Worm (Caenorhabditis elegans) whole organism, midembryonic: Measurements from ENCODE around the gene ivd-1.

Experiments
- T22C8.4 ChIP-seq: fragments of 200-800 bp; sonication (Bioruptor generic); IDR thresholded peaks from 2 replicates; pipeline ENCODE4 v1.3.6; 2022; ENCODE audit warnings: missing genetic modification characterization, missing compliant biosample characterization
- cog-1 ChIP-seq: sonication (generic microtip); optimal IDR thresholded peaks from 2 replicates; lab custom pipeline; 2016; ENCODE audit warnings: missing genetic modification characterization, missing compliant biosample characterization
- flt-1 ChIP-seq: fragments of 200-800 bp; sonication (Bioruptor generic); IDR thresholded peaks from 2 replicates; pipeline ENCODE4 v1.3.6; 2022; ENCODE audit warnings: missing genetic modification characterization, missing compliant biosample characterization
- klf-2 ChIP-seq: fragments of 200-800 bp; sonication (Bioruptor generic); conservative IDR thresholded peaks from 2 replicates; pipeline ENCODE4 v1.3.6; 2022; ENCODE audit warnings: missing genetic modification reagents, missing genetic modification characterization, missing compliant biosample characterization
- med-1 ChIP-seq: sonication (generic microtip); optimal IDR thresholded peaks from 2 replicates; lab custom pipeline; 2017; ENCODE audit warnings: missing genetic modification characterization, mild to moderate bottlenecking, missing compliant biosample characterization, antibody characterized with exemption, missing genetic modification reagents; ENCODE audit not compliant: insufficient read depth
- ref-1 ChIP-seq: fragments of 200-800 bp; sonication (Bioruptor generic); conservative IDR thresholded peaks from 2 replicates; pipeline ENCODE4 v1.3.6; 2022; ENCODE audit warnings: missing genetic modification reagents, missing genetic modification characterization, missing compliant biosample characterization
- tab-1 ChIP-seq: fragments of 200-800 bp; sonication (Bioruptor generic); IDR thresholded peaks from 2 replicates; pipeline ENCODE4 v1.3.6; 2022; ENCODE audit warnings: missing genetic modification characterization, missing compliant biosample characterization
- ztf-23 ChIP-seq: fragments of 200-800 bp; sonication (Bioruptor generic); IDR thresholded peaks from 2 replicates; pipeline ENCODE4 v1.3.6; 2022; ENCODE audit warnings: missing genetic modification reagents, missing genetic modification characterization, missing compliant biosample characterization
- ztf-29 ChIP-seq: fragments of 200-800 bp; sonication (Bioruptor generic); IDR thresholded peaks from 2 replicates; pipeline ENCODE4 v1.3.6; 2022; ENCODE audit warnings: missing genetic modification reagents, missing genetic modification characterization, missing compliant biosample characterization

ivd-1 gene

ce11 chrIV:5103229-5103894 lies 14.7 kb upstream of the ivd-1 start, which contains the start of gene C02B10.3:
Gene C02B10.3, minus strand, starts transcription at chrIV:5103279.
- no peak for TF ChIP-seq med-1 (GFP tag; lab: Kevin White, UChicago)
- TF ChIP-seq ztf-29 (GFP tag; lab: Robert Waterston, UW), result no peak
- TF ChIP-seq tab-1 (GFP tag; lab: Robert Waterston, UW), result no peak
- TF ChIP-seq ref-1 (GFP tag; lab: Robert Waterston, UW), result no peak
- TF ChIP-seq cog-1 (tag; lab: Kevin White, UChicago), result no peak
- TF ChIP-seq flt-1 (GFP tag; lab: Robert Waterston, UW), result no peak
- TF ChIP-seq T22C8.4, result no peak
- no peak for TF ChIP-seq ztf-23
- TF ChIP-seq klf-2 (GFP tag; lab: Robert Waterston, UW), result no peak

DNA sequence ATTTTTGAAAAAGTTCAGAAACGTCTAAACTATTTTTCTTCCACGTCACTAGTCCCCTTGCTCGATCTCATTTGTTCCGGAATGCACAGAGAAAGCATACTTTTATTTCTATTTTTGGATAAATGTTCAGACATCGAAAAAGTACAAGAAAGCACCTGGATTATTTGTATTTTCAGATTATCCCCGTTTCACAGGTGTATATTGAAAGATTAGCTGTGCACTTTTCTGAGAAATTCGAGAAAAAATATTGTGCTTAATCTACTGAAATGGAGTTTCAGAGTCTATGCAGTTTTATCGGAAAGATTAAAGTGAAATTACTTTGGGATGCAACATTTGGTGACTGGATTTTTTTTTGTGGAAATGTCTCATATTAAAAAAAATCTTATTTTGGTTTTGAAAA lies 13.3 kb upstream of the ivd-1 start:
- TF ChIP-seq med-1 (GFP tag; lab: Kevin White, UChicago) (no peak), ztf-23 (no peak), tab-1 (GFP tag; lab: Robert Waterston, UW) (no peak)

DNA sequence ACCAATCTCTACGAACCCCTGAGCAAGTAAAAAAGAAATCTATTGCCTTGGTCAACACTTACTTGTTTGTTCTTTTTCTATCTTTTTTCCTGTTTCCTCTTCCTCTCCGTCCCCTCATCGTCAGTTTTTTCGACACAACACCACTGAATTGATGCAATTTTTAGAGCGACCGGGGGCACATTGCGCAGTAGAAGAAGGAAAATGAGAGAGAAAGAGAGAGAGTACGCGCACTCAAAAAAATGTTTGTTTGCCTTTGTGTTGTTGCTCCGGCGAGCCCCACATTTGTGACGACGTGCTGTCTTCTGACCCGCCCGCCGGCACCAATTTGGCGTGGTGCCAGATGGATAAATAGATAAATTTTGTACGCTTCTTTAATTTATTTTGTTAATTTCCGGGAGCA lies 11.5 kb upstream of the ivd-1 start:
- TF ChIP-seq T22C8.4 (no peak), klf-2 (GFP tag; lab: Robert Waterston, UW) (no peak), flt-1 (GFP tag; lab: Robert Waterston, UW) (no peak), med-1 (GFP tag; lab: Kevin White, UChicago) (no peak), ref-1 (GFP tag; lab: Robert Waterston, UW) (no peak), ztf-23 (peak; percentile 52; the same call in 1 of the 2 replicates)

DNA sequence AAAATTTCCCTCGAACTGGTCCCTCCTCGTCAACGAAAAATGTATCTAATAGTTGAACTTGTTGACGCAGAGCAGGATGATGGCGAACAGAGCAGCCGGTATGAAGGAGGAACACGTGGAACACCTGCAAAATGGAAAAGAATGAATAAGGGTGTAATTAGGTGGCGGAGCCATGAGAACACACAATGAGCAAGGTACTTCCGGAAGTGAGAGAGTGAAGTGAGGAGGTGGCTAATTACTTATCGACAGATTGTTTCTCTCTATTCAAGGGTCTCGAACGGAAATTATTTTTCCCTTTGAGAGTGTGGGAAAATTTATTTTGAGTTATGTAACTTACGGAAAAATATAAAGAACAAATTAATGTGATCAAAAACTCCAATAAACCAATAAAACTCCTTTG lies 4.8 kb upstream of the ivd-1 start:
- TF ChIP-seq tab-1 (GFP tag; lab: Robert Waterston, UW) (no peak), T22C8.4 (no peak), klf-2 (GFP tag; lab: Robert Waterston, UW) (no peak), ref-1 (GFP tag; lab: Robert Waterston, UW) (no peak), flt-1 (GFP tag; lab: Robert Waterston, UW) (no peak)

DNA sequence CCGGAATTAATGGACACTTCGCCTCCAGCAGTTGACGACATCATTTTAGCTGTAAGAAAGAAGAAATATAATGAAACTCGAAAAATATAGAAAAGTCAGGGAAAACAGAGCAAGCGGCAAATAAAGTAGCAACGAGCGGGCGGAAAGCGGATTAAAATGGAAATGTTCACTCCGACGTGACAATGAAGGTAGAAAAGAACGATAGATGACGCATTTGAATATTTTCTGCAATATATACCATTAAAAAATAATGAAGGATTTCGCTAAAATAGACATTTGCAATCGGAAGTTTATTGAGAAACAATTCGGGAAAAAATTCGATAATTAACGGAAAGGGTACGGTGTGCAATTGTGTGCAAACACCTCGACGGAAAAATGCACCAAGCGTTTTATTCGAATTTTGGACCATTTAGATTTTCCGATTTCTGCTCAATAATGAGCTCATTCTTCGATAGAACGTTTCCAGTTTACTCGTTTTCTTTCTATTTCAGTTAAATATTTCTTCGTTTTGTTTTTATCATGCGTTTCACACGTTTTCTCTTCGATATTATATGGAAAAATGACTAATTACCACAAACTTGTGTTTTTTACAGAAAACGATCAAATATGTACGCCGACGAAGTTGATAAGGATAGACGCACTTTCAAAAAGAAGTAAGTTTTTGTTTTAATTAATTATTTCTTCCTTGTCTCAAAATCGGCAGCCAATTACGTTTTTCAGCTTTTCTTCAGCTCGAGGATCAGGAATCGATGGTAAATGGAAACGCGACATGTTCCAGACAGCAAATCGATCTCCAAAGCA lies 2.5 kb upstream of the ivd-1 start, which contains the start of the genes snpn-1 and C02B10.4:
TSS of gene snpn-1 (minus strand) at position 51 of the 801 bp plus-strand sequence.
TSS of gene C02B10.4 (plus strand) at position 594 of the 801 bp plus-strand sequence.
- TF ChIP-seq ref-1 (GFP tag; lab: Robert Waterston, UW) (no peak), T22C8.4 (peak; percentile 60; the same call in 1 of the 2 replicates), cog-1 (tag; lab: Kevin White, UChicago) (no peak), ztf-23 (no peak)

DNA sequence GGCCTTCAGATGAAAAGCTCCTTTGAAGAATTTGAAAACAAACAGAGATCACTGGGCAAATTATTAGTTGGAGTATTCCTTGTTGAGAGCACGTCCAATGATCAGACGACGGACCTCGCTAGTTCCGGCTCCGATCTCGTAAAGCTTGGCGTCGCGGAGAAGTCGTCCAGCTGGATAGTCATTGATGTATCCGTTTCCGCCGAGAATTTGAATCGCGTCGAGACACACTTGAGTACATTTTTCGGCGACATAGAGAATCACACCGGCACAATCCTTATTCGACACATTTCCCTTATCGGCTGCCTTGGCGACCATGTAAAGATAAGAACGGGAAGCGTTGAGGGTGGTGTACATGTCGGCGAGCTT lies 1.7 kb downstream of the ivd-1 start:
- TF ChIP-seq flt-1 (GFP tag; lab: Robert Waterston, UW), result 0 out of 2 replicates have a peak, but pooled peaks have one; percentile 4
- no peak for TF ChIP-seq ztf-23
- TF ChIP-seq klf-2 (GFP tag; lab: Robert Waterston, UW), result no peak
- no peak for TF ChIP-seq tab-1 (GFP tag; lab: Robert Waterston, UW)
- TF ChIP-seq med-1 (GFP tag; lab: Kevin White, UChicago), result no peak

DNA sequence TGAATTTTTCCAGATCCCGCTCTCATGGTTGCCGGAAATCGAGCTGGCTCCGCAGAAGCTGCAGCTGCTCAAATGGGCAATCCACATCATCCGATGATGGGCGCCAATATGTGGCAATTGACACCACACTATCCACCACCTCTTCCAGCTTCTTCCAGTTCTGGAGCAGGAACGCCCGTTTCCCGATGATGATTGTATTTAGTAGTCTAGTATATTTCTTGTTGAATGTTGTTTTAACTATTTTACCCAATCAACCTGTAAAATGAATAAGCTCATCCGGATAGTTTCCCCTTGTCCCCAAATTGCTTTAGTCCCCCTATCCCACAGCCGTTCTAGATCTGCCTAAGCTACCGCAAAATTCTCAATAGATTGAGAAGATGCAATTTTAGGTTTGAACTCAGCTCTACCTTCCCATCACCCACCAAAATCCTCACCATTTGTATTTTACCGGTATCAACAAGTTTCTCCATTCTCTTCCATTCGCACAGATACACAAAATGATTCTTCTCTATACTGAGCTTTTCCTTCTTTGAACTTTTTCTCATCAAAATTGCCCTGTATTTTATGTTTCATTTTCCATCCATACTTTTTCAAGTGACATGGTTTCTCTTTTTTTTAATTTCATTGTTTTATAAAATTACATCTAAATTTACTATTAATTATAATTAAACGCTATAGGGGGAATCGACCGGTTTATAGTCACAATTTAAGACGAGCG lies 2.3 kb downstream of the ivd-1 start:
- no peak for TF ChIP-seq flt-1 (GFP tag; lab: Robert Waterston, UW)
- no peak for TF ChIP-seq med-1 (GFP tag; lab: Kevin White, UChicago)
- TF ChIP-seq tab-1 (GFP tag; lab: Robert Waterston, UW), result no peak
- TF ChIP-seq T22C8.4, result no peak
- no peak for TF ChIP-seq ref-1 (GFP tag; lab: Robert Waterston, UW)
- TF ChIP-seq klf-2 (GFP tag; lab: Robert Waterston, UW), result no peak
- no peak for TF ChIP-seq ztf-29 (GFP tag; lab: Robert Waterston, UW)
- TF ChIP-seq ztf-23, result no peak
- TF ChIP-seq cog-1 (tag; lab: Kevin White, UChicago), result no peak

ce11 chrIV:5085782-5086181 lies 2.9 kb downstream of the ivd-1 start:
- TF ChIP-seq med-1 (GFP tag; lab: Kevin White, UChicago) (no peak), flt-1 (GFP tag; lab: Robert Waterston, UW) (peak; percentile 15; the same call in 1 of the 2 replicates)

DNA sequence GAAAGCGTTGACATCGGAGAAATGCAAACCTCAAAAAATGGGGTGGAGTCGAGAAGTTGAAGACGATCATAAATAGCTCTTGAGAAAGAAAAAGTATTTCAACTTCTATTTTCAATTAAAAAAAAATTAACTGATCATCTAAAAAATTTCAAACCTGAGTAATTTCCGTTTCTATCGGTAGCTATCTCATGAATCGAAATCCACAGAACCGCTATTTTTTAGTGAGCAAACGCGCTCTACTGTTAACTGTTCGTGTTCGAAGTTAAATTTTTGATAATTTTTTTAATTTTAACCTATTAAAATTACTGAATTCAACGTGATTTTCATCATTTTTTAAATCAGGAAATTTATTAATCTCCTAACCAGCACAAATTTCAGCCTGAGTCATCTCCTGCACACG lies 4.8 kb downstream of the ivd-1 start:
- TF ChIP-seq tab-1 (GFP tag; lab: Robert Waterston, UW) (no peak), ztf-23 (no peak), ztf-29 (GFP tag; lab: Robert Waterston, UW) (no peak), cog-1 (tag; lab: Kevin White, UChicago) (no peak), klf-2 (GFP tag; lab: Robert Waterston, UW) (no peak), T22C8.4 (no peak), ref-1 (GFP tag; lab: Robert Waterston, UW) (no peak), flt-1 (GFP tag; lab: Robert Waterston, UW) (no peak), med-1 (GFP tag; lab: Kevin White, UChicago) (no peak)
